Worm (Caenorhabditis elegans): ENCODE data around the gene clec-179.

clec-179 gene

DNA sequence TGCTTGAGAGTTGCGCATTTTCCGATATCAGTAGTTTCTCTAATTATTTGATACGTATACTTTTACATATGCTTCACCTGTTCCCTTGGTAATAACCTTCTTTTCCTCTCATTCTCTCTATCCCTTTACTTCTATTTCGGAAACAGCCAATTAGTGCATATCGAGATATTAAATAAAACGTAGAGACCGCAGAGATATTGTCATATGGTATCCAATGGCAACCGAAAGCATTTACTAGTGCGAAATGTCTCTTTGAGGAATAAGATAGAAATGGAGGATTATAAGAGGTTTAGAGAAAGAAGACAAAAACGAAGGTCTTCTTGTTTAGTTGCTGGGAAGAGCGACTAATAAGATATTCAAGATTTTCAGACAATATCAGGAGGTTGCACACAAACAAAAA is 28.1 kb downstream of the clec-179 start, which contains the start of gene maph-9:
TSS of gene maph-9 (plus strand) at position 273 of the 400 bp plus-strand sequence.
- no peak for TF ChIP-seq unc-62 (GFP tag; optimal IDR thresholded peaks at IDR 0.05)

DNA sequence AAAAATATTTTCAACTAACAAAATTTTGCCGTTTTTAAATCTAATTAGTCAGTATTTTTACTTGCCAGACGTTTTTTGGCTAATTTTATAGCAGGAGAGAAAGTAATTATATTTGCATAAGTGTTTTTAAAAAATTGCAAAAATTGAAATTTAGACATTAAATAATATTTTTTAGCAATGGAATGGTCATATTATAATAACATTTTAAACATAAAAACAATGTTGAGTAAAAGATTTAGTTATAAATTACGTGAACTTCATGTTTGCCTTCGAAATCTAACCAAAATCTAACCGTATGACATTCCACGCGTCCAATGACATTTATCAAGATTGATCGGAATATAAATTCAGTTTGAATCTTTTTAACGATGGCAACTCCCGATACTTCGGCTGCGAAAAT is 30.1 kb downstream of the clec-179 start, which contains the start of gene C34D4.2:
TSS of gene C34D4.2 (plus strand) at position 301 of the 400 bp plus-strand sequence.
- no peak for TF ChIP-seq unc-62 (GFP tag; optimal IDR thresholded peaks at IDR 0.05)

DNA sequence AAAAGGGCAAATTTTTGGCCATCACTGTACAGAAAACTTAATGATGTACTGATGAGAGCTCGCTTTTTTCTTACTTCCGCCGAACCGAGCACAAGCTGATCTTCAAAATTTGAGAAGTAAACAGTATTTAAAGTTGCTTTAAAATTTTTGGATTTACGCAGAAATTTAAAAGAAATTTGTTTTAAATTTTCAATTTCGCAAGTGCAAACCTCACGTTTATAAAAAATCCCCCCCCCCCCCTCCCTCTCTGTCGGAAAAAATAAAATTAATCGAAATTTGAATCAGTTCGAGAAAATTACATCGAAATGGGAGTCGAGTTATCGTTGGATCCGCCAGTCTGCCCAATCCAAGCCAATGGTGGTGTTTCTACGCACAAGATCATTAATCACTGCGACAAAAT is 31.1 kb downstream of the clec-179 start, which contains the start of gene C34D4.3:
TSS of gene C34D4.3 (plus strand) at position 301 of the 400 bp plus-strand sequence.
- no peak for TF ChIP-seq unc-62 (GFP tag; optimal IDR thresholded peaks at IDR 0.05)

DNA sequence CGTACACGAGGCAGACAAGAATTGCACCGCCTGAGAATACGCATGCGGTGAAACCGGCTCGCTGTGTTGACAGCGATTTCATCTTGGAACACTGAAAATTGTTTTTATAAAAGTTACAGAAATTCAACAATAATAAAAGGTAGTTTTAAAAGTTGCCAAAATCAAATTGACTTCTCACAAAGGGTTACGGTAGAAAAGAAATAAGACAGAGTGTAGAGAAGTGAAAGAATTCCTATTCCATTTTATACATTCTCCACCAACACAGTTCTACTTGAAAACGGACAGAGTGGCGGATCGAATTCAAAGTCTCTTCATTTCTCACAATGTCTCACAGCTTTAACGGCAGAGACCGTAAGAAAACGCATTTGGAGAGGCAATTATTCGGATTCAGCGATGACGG is 32.1 kb downstream of the clec-179 start, which contains the start of gene col-113:
TSS of gene col-113 (minus strand) at position 101 of the 400 bp plus-strand sequence.
- TF ChIP-seq unc-62 (GFP tag; optimal IDR thresholded peaks at IDR 0.05) = no peak

DNA sequence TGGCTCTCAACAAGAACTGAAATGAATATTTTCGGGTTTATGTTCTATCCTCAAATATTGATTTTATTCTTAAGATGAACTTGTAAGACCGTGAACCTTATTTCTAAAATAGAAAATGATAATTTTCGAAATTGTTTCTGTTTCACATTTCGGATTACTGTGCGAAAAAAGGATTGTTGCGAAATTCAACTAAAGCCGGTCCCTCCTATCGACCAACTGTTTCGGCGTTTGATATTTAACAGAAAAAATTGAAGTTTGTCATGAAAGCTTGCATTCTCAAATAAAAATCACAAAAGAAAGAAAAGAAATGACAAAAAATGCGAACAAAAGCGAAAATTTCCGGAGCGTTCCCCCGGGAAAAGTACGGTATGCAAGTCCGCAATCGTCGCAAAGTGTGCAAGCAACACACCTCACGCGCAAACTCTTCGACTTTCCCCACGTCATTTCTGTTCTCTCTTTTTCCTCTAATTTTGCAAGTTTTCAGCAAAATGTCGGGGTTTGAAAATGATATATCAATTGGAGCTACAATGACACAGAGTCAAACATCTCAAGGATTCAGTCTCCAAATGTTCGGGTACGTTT is 35.4 kb downstream of the clec-179 start, which contains the start of gene C34D4.4:
TSS of gene C34D4.4 (plus strand) at position 342 of the 582 bp plus-strand sequence.
- no peak for TF ChIP-seq unc-62 (GFP tag; optimal IDR thresholded peaks at IDR 0.05)

DNA sequence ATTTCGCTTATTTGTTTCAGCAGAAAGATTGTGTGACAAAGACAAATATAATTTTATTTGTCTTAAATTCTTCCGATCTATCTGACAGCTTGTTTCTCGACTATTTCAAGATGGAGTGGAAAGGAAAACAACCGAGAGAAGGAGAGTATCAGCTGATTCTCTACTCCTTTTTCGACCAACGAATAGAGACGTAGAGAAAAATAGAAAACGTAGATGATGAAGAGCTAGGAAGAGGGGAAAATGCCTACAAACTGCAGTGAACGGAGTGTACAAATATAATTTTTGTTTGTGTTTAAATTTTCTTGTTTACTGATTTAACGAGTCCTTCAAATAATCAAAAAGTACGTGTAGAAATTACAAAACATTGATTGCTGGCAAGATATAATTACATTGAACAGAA is 36.8 kb downstream of the clec-179 start:
- no peak for TF ChIP-seq unc-62 (GFP tag; optimal IDR thresholded peaks at IDR 0.05)

DNA sequence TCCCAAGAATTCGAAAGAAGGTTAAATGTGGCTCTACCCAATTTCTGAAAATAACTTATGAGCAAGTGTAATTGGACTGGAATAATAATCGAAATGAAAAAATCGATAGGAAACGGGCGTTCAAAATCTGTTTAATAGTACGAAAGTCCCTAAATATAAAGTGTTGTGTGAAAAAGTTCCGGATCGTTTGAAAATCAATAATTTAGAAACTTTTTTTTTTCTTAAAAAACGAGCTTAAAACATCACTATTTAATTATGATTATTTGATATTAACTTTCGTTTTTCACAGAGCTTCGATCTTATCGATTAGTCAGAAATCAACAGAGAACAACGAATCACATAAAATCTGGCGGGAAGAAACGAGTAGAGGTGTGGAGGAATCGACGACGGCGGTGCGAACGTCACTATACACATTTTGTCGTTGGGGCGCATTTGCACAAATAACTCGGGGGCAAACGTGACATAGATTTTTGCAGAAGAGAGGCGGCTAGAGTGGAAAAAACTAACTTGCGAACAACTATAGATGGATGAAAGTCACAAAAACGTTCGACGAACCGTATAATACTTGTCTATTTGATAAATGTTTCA is 39.7 kb downstream of the clec-179 start, which contains the start of gene hecd-1:
TSS of gene hecd-1 (minus strand) at position 51 of the 588 bp plus-strand sequence.
- TF ChIP-seq unc-62 (GFP tag; optimal IDR thresholded peaks at IDR 0.05) = no peak

DNA sequence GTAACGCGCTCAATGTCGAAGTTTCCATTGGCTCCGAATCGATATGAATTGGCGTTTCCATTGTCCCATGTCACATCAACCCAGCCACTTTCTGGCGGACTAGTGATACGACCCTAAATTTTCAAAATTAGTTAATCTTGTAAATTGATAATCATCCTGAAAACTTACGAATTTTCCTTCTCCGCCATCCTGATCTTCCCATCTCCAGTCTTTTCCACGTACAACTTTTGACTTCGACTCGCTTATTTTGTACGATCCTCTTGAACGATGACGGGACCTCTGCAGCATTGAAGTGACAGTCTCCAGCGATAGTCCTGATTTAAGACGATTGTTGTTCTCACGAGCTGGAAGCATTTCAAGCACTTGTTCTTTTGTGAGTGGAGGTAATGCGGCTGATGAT is 45.4 kb downstream of the clec-179 start:
- no peak for TF ChIP-seq unc-62 (GFP tag; optimal IDR thresholded peaks at IDR 0.05)

DNA sequence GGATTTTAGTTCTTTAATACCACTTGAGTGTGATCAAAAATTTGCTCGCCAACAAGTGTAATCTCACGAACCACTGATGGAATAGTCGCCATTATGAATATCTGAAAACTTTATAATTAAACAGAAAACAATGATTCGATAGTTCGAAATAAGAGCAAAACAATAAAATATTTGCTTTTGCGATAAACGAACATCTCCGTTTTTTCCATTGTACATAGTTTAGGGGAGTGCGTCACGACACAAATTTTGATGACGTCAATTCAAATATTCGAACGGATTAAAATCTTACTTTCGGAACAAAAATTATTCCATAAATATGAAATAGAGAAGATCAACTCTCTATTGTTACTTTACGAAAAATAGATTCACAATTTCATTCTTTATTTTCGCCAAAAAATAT is 50.5 kb downstream of the clec-179 start, which contains the start of gene mutd-1:
TSS of gene mutd-1 (minus strand) at position 101 of the 400 bp plus-strand sequence.
- TF ChIP-seq unc-62 (GFP tag; optimal IDR thresholded peaks at IDR 0.05) = no peak
